1 fruit fly cellular context compared by ENCODE assay signal in the genomic region with DNA sequence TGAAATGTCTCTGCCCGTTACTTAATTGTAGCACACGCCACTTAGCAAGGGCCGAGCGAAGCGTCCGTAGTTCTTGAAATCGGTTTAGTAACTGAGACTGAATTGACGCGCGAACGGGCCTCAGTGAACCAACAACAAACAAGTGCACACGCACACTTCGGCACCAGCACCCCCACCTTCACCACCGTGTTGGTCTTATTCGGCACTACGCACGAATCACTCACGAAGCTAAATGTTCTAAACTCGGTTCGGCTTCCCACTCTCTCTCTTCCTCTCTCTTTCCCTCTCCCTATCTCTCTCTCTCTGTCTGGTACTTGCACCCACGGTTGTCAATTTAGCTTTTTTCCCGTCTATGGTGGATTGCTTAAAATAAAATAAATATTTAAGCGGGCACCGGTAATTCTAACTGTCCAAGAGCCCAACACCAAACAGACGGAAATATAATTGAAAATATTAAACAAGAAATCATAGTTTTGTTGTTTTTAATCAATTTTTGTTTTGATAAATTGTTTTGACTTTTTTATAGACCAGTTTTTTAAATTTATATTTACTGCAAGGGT.
A peak's percentile ranks its signal among the peaks of the same experiment; 100 is the strongest.
TF ChIP-seq lines count a peak whose summit lies in the region.

TSS of gene Tob (minus strand) at position 65 of the 560 bp plus-strand sequence.

TF ChIP-seq in whole organism, embryonic, 481 proteins besides CTCF, POLR2A, EP300 and RAD21 (continued from another document):
- TF ChIP-seq Hmr (GFP tag; optimal IDR thresholded peaks at IDR 0.05; lab: Kevin White, UChicago), result peak; percentile 19
- TF ChIP-seq CG2120 (GFP tag; optimal IDR thresholded peaks at IDR 0.05; lab: Kevin White, UChicago), result peak; percentile 4
- no peak for TF ChIP-seq CG8290 (GFP tag; optimal IDR thresholded peaks at IDR 0.05; lab: Kevin White, UChicago)
- TF ChIP-seq CG8290 (tag; optimal IDR thresholded peaks at IDR 0.05; lab: Kevin White, UChicago), result peak in 1 of 2 experiments; percentile 82
- peak; percentile 11 for TF ChIP-seq lilli (GFP tag; optimal IDR thresholded peaks at IDR 0.05; lab: Kevin White, UChicago)
- TF ChIP-seq abd-A (tag; optimal IDR thresholded peaks at IDR 0.05; lab: Kevin White, UChicago), result peak; percentile 46
- peak; percentile 32; the same call in 1 of the 3 replicates for TF ChIP-seq so (GFP tag; IDR thresholded peaks at IDR 0.05; lab: Robert Waterston, UW)
- TF ChIP-seq CG31441 (GFP tag; IDR thresholded peaks at IDR 0.05; lab: Robert Waterston, UW), result no peak
- TF ChIP-seq CHES-1-like (GFP tag; optimal IDR thresholded peaks at IDR 0.05; lab: Kevin White, UChicago), result no peak
- peak; percentile 97 for TF ChIP-seq chinmo (GFP tag; IDR thresholded peaks at IDR 0.05; lab: Robert Waterston, UW; ENCODE audit: partially characterized antibody)
- no peak for TF ChIP-seq CG1603 (tag; optimal IDR thresholded peaks at IDR 0.05; lab: Kevin White, UChicago)
- peak; percentile 27; the same call in 1 of the 2 replicates for TF ChIP-seq rib (GFP tag; IDR thresholded peaks at IDR 0.05; lab: Robert Waterston, UW)
- TF ChIP-seq Hr51 (GFP tag; optimal IDR thresholded peaks at IDR 0.05; lab: Kevin White, UChicago), result peak in 1 of 2 experiments; percentile 6
- peak; percentile 26 for TF ChIP-seq disco-r (GFP tag; optimal IDR thresholded peaks at IDR 0.05; lab: Kevin White, UChicago)
- TF ChIP-seq Ssrp (tag; optimal IDR thresholded peaks at IDR 0.05; lab: Kevin White, UChicago), result peak; percentile 14
- peak; percentile 3 for TF ChIP-seq chn (GFP tag; optimal IDR thresholded peaks at IDR 0.05; lab: Kevin White, UChicago)
- peak; percentile 81 for TF ChIP-seq Aef1 (GFP tag; IDR thresholded peaks at IDR 0.05; lab: Robert Waterston, UW)
- peak; percentile 1 for TF ChIP-seq CG7556 (GFP tag; optimal IDR thresholded peaks at IDR 0.05; lab: Kevin White, UChicago)
- no peak for TF ChIP-seq fd96Cb (tag; optimal IDR thresholded peaks at IDR 0.05; lab: Kevin White, UChicago)
- no peak for TF ChIP-seq ac (GFP tag; optimal IDR thresholded peaks at IDR 0.05; lab: Kevin White, UChicago)
- TF ChIP-seq fd64A (GFP tag; optimal IDR thresholded peaks at IDR 0.05; lab: Kevin White, UChicago), result peak; percentile 12
- TF ChIP-seq HmgZ (tag; optimal IDR thresholded peaks at IDR 0.05; lab: Kevin White, UChicago), result peak; percentile 52
- no peak for TF ChIP-seq luna (GFP tag; optimal IDR thresholded peaks at IDR 0.05; lab: Kevin White, UChicago)
- TF ChIP-seq Sry-β (GFP tag; optimal IDR thresholded peaks at IDR 0.05; lab: Kevin White, UChicago), result peak; percentile 93
- TF ChIP-seq CG11504 (tag; optimal IDR thresholded peaks at IDR 0.05; lab: Kevin White, UChicago), result peak; percentile 36
- TF ChIP-seq Dbx (GFP tag; IDR thresholded peaks at IDR 0.05; lab: Robert Waterston, UW), result peak; percentile 40; the same call in 2 of the 3 replicates
- TF ChIP-seq Pdp1 (GFP tag; optimal IDR thresholded peaks at IDR 0.05; lab: Kevin White, UChicago), result peak in 1 of 2 experiments; percentile 84
- TF ChIP-seq cg (GFP tag; optimal IDR thresholded peaks at IDR 0.05; lab: Kevin White, UChicago), result peak; percentile 77
- TF ChIP-seq Drgx (GFP tag; IDR thresholded peaks at IDR 0.05; lab: Robert Waterston, UW), result peak; percentile 61
- TF ChIP-seq her (GFP tag; optimal IDR thresholded peaks at IDR 0.05; lab: Kevin White, UChicago), result peak; percentile 22
- TF ChIP-seq Atf-2 (GFP tag; optimal IDR thresholded peaks at IDR 0.05; lab: Kevin White, UChicago), result no peak
- peak; percentile 6 for TF ChIP-seq Dek (tag; optimal IDR thresholded peaks at IDR 0.05; lab: Kevin White, UChicago)
- TF ChIP-seq CG1832 (GFP tag; optimal IDR thresholded peaks at IDR 0.05; lab: Kevin White, UChicago), result peak; percentile 72
- TF ChIP-seq klu (GFP tag; IDR thresholded peaks at IDR 0.05; lab: Robert Waterston, UW), result peak; percentile 41; the same call in 1 of the 2 replicates
- TF ChIP-seq dimm (GFP tag; IDR thresholded peaks at IDR 0.05; lab: Robert Waterston, UW), result no peak
- TF ChIP-seq CG13894 (tag; optimal IDR thresholded peaks at IDR 0.05; lab: Kevin White, UChicago), result peak; percentile 64
- no peak for TF ChIP-seq CG3407 (GFP tag; optimal IDR thresholded peaks at IDR 0.05; lab: Kevin White, UChicago)
- TF ChIP-seq CG3065 (GFP tag; optimal IDR thresholded peaks at IDR 0.05; lab: Kevin White, UChicago), result no peak
